Fruit fly (Drosophila melanogaster) whole organism, embryonic: ENCODE measurements around the gene CG13654.

Experiments used
- B-H2 ChIP-seq: fragments of 200-800 bp; sonication (Bioruptor generic); optimal IDR thresholded peaks from 2 replicates; lab custom pipeline; 2018; ENCODE audit warnings: missing biosample characterization, mild to moderate bottlenecking, missing genetic modification characterization
- CG10654 ChIP-seq: fragments of 200-800 bp; sonication (Bioruptor generic); optimal IDR thresholded peaks from 2 replicates; lab custom pipeline; 2016; ENCODE audit warnings: missing biosample characterization, missing genetic modification characterization
- CG11456 ChIP-seq: fragments of 200-800 bp; sonication (Bioruptor generic); IDR thresholded peaks from 3 replicates; pipeline ENCODE4 v1.3.6; 2022; ENCODE audit warnings: missing biosample characterization, missing genetic modification characterization
- CG12391 ChIP-seq: fragments of 200-800 bp; sonication (Bioruptor generic); optimal IDR thresholded peaks from 3 replicates; lab custom pipeline; 2018; ENCODE audit warnings: missing biosample characterization, mild to moderate bottlenecking, missing genetic modification characterization, moderate library complexity
- CG12942 ChIP-seq: fragments of 200-800 bp; sonication (Bioruptor generic); optimal IDR thresholded peaks from 3 replicates; lab custom pipeline; 2016; ENCODE audit warnings: missing biosample characterization, missing genetic modification characterization
- CG14860 ChIP-seq: fragments of 200-800 bp; sonication (Bioruptor generic); IDR thresholded peaks from 3 replicates; pipeline ENCODE4 v1.3.6; 2022; ENCODE audit warnings: missing biosample characterization, missing genetic modification characterization; ENCODE audit not compliant: partially characterized antibody
- CG15479 ChIP-seq: fragments of 200-800 bp; sonication (Bioruptor generic); optimal IDR thresholded peaks from 3 replicates; lab custom pipeline; 2019; ENCODE audit warnings: missing biosample characterization, mild to moderate bottlenecking, missing genetic modification characterization, moderate library complexity
- CG16779 ChIP-seq: fragments of 200-800 bp; sonication (Bioruptor generic); IDR thresholded peaks from 2 replicates; pipeline ENCODE4 v1.3.6; 2022; ENCODE audit warnings: missing biosample characterization, missing genetic modification characterization
- CG2678 ChIP-seq: fragments of 200-800 bp; sonication (Bioruptor generic); optimal IDR thresholded peaks from 3 replicates; lab custom pipeline; 2019; ENCODE audit warnings: missing biosample characterization, mild to moderate bottlenecking, missing genetic modification characterization, moderate library complexity
- CG7556 ChIP-seq: fragments of 200-800 bp; sonication (Bioruptor generic); optimal IDR thresholded peaks from 2 replicates; lab custom pipeline; 2017; ENCODE audit warnings: missing biosample characterization, mild to moderate bottlenecking, missing genetic modification characterization
- CG7786 ChIP-seq: fragments of 200-800 bp; sonication (Bioruptor generic); optimal IDR thresholded peaks from 2 replicates; lab custom pipeline; 2016; ENCODE audit warnings: missing biosample characterization, missing genetic modification characterization
- CG8924 ChIP-seq: fragments of 200-800 bp; optimal IDR thresholded peaks from 3 replicates; lab custom pipeline; 2019; ENCODE audit warnings: missing biosample characterization, mild to moderate bottlenecking, missing genetic modification characterization, moderate library complexity
- CG8944 ChIP-seq: fragments of 200-800 bp; sonication (Bioruptor generic); optimal IDR thresholded peaks from 3 replicates; lab custom pipeline; 2016; ENCODE audit warnings: missing biosample characterization, missing genetic modification characterization
- Dad ChIP-seq: fragments of 200-800 bp; sonication (Bioruptor generic); optimal IDR thresholded peaks from 3 replicates; lab custom pipeline; 2016; ENCODE audit warnings: missing biosample characterization, missing genetic modification characterization
- Drgx ChIP-seq: fragments of 200-800 bp; sonication (Bioruptor generic); IDR thresholded peaks from 2 replicates; pipeline ENCODE4 v1.3.6; 2022; ENCODE audit warnings: missing biosample characterization, missing genetic modification characterization
- Fer3 ChIP-seq: fragments of 200-800 bp; sonication (Bioruptor generic); optimal IDR thresholded peaks from 2 replicates; lab custom pipeline; 2018; ENCODE audit warnings: missing biosample characterization, mild to moderate bottlenecking, missing genetic modification characterization, moderate library complexity
- H15 ChIP-seq: fragments of 200-800 bp; sonication (Bioruptor generic); IDR thresholded peaks from 3 replicates; pipeline ENCODE4 v1.3.6; 2022; ENCODE audit warnings: missing biosample characterization, missing genetic modification characterization
- H2.0 ChIP-seq: fragments of 200-800 bp; sonication (Bioruptor generic); IDR thresholded peaks from 2 replicates; pipeline ENCODE4 v1.3.6; 2022; ENCODE audit warnings: missing biosample characterization, missing genetic modification characterization
- HLH54F ChIP-seq: fragments of 200-800 bp; sonication (Bioruptor generic); optimal IDR thresholded peaks from 3 replicates; lab custom pipeline; 2016; ENCODE audit warnings: missing biosample characterization, missing genetic modification characterization
- Hmx ChIP-seq: fragments of 200-800 bp; sonication (Bioruptor generic); optimal IDR thresholded peaks from 2 replicates; lab custom pipeline; 2016; ENCODE audit warnings: missing biosample characterization, missing genetic modification characterization
- Lhr ChIP-seq: fragments of 200-800 bp; sonication (Bioruptor generic); optimal IDR thresholded peaks from 3 replicates; lab custom pipeline; 2017; ENCODE audit warnings: mild to moderate bottlenecking, missing biosample characterization, missing genetic modification reagents, missing genetic modification characterization
- Lim3 ChIP-seq: fragments of 200-800 bp; sonication (Bioruptor generic); IDR thresholded peaks from 2 replicates; pipeline ENCODE4 v1.3.6; 2022; ENCODE audit warnings: missing biosample characterization, missing genetic modification characterization
- MTF-1 ChIP-seq: fragments of 200-800 bp; sonication (Bioruptor generic); optimal IDR thresholded peaks from 2 replicates; lab custom pipeline; 2018; ENCODE audit warnings: missing biosample characterization, mild to moderate bottlenecking, missing genetic modification characterization, borderline replicate concordance
- Oli ChIP-seq: fragments of 200-800 bp; sonication (Bioruptor generic); optimal IDR thresholded peaks from 2 replicates; lab custom pipeline; 2018; ENCODE audit warnings: missing biosample characterization, mild to moderate bottlenecking, missing genetic modification characterization, moderate library complexity
- Sox102F ChIP-seq: fragments of 200-800 bp; sonication (Bioruptor generic); optimal IDR thresholded peaks from 2 replicates; lab custom pipeline; 2018; ENCODE audit warnings: missing biosample characterization, mild to moderate bottlenecking, missing genetic modification characterization, moderate library complexity
- al ChIP-seq: fragments of 200-800 bp; sonication (Bioruptor generic); IDR thresholded peaks from 2 replicates; pipeline ENCODE4 v1.3.6; 2022; ENCODE audit warnings: missing biosample characterization, missing genetic modification characterization
- bigmax ChIP-seq: fragments of 200-800 bp; sonication (Bioruptor generic); optimal IDR thresholded peaks from 2 replicates; lab custom pipeline; 2018; ENCODE audit warnings: missing biosample characterization, mild to moderate bottlenecking, missing genetic modification characterization
- chm ChIP-seq: fragments of 200-800 bp; sonication (Bioruptor generic); IDR thresholded peaks from 2 replicates; pipeline ENCODE4 v1.3.6; 2022; ENCODE audit warnings: missing biosample characterization, missing genetic modification characterization
- eyg ChIP-seq: fragments of 200-800 bp; sonication (Bioruptor generic); optimal IDR thresholded peaks from 3 replicates; lab custom pipeline; 2016; ENCODE audit warnings: missing biosample characterization, missing genetic modification characterization
- gsb ChIP-seq: fragments of 200-800 bp; sonication (Bioruptor generic); IDR thresholded peaks from 2 replicates; pipeline ENCODE4 v1.3.6; 2022; ENCODE audit warnings: missing biosample characterization, missing genetic modification characterization
- gt ChIP-seq: fragments of 200-800 bp; sonication (Bioruptor generic); IDR thresholded peaks from 2 replicates; pipeline ENCODE4 v1.3.6; 2022; ENCODE audit warnings: missing biosample characterization, missing genetic modification characterization
- kni ChIP-seq: fragments of 200-800 bp; sonication (Bioruptor generic); optimal IDR thresholded peaks from 3 replicates; lab custom pipeline; 2017; ENCODE audit warnings: mild to moderate bottlenecking, missing biosample characterization, missing genetic modification reagents, missing genetic modification characterization
- otp ChIP-seq: fragments of 200-800 bp; sonication (Bioruptor generic); IDR thresholded peaks from 3 replicates; pipeline ENCODE4, ENCODE4 v1.3.6; 2022; ENCODE audit warnings: missing biosample characterization, missing genetic modification characterization
- pb ChIP-seq: fragments of 200-800 bp; sonication (Bioruptor generic); optimal IDR thresholded peaks from 3 replicates; lab custom pipeline; 2016; ENCODE audit warnings: missing biosample characterization, missing genetic modification characterization
- pfk ChIP-seq: fragments of 200-800 bp; sonication (Bioruptor generic); optimal IDR thresholded peaks from 2 replicates; lab custom pipeline; 2018; ENCODE audit warnings: missing biosample characterization, mild to moderate bottlenecking, missing genetic modification characterization, moderate library complexity
- pnt ChIP-seq: fragments of 200-800 bp; sonication (Bioruptor generic); optimal IDR thresholded peaks from 3 replicates; lab custom pipeline; 2016; ENCODE audit warnings: missing biosample characterization, missing genetic modification characterization
- repo ChIP-seq: fragments of 200-800 bp; sonication (Bioruptor generic); optimal IDR thresholded peaks from 2 replicates; lab custom pipeline; 2016; ENCODE audit warnings: missing biosample characterization, missing genetic modification characterization
- sc ChIP-seq, 3 experiments: fragments of >200 bp in 2 of 3; fragments of 200-800 bp in 1 of 3; sonication (Bioruptor generic) in 1 of 3; optimal IDR thresholded peaks; 2 replicates in 2 of 3; 3 replicates in 1 of 3; lab custom pipeline; 2017; ENCODE audit warnings: mild to moderate bottlenecking in 1 of 3, missing biosample characterization in 1 of 3, missing genetic modification characterization in 1 of 3, missing genetic modification reagents in 1 of 3
- sens-2 ChIP-seq: fragments of 200-800 bp; sonication (Bioruptor generic); IDR thresholded peaks from 2 replicates; pipeline ENCODE4 v1.3.6; 2022; ENCODE audit warnings: missing biosample characterization, missing genetic modification characterization
- sug ChIP-seq: fragments of 200-800 bp; optimal IDR thresholded peaks from 2 replicates; lab custom pipeline; 2019; ENCODE audit warnings: missing biosample characterization, mild to moderate bottlenecking, missing genetic modification characterization, moderate library complexity
- usp ChIP-seq: fragments of >200 bp; optimal IDR thresholded peaks from 2 replicates; lab custom pipeline; 2017; ENCODE audit warnings: missing biosample characterization, missing genetic modification characterization
- wek ChIP-seq: fragments of 200-800 bp; sonication (Bioruptor generic); optimal IDR thresholded peaks from 3 replicates; lab custom pipeline; 2018; ENCODE audit warnings: missing biosample characterization, mild to moderate bottlenecking, missing genetic modification characterization, moderate library complexity

The CG13654 gene

dm6 chr3R:25232271-25232989 lies 32.8 kb downstream of the CG13654 start, which contains the start of gene Cad96Cb (continued):
- TF ChIP-seq Hmx (GFP tag; lab: Kevin White, UChicago) (peak; percentile 34), sc (optimal IDR thresholded peaks at IDR 0.05; lab: Kevin White, UChicago) (no peak), sc (GFP tag; optimal IDR thresholded peaks at IDR 0.05; lab: Kevin White, UChicago) (peak; percentile 87), CG11456 (GFP tag; lab: Robert Waterston, UW) (no peak), Dad (GFP tag; lab: Kevin White, UChicago) (peak; percentile 64), CG8924 (tag; lab: Kevin White, UChicago) (peak; percentile 86), eyg (GFP tag; lab: Kevin White, UChicago) (peak; percentile 75), CG12391 (tag; lab: Kevin White, UChicago) (peak; percentile 84), repo (peak; percentile 25), B-H2 (GFP tag; lab: Kevin White, UChicago) (no peak), pfk (no peak), kni (peak; percentile 53), CG15479 (GFP tag; lab: Kevin White, UChicago) (no peak), chm (GFP tag; lab: Robert Waterston, UW) (0 out of 2 replicates have a peak, but pooled peaks have one; percentile 10), gt (no peak; the same call in 1 of the 2 replicates), CG8944 (GFP tag; lab: Kevin White, UChicago) (peak; percentile 75), Lhr (GFP tag; lab: Kevin White, UChicago) (peak; percentile 68), CG16779 (no peak), bigmax (GFP tag; lab: Kevin White, UChicago) (no peak), CG10654 (GFP tag; lab: Kevin White, UChicago) (peak; percentile 67), gsb (GFP tag; lab: Robert Waterston, UW) (no peak), pb (GFP tag; lab: Kevin White, UChicago) (peak; percentile 78), usp (GFP tag; lab: Kevin White, UChicago) (no peak), CG12942 (GFP tag; lab: Kevin White, UChicago) (peak; percentile 53), CG7786 (GFP tag; lab: Kevin White, UChicago) (peak; percentile 56), al (GFP tag; lab: Robert Waterston, UW) (no peak), CG2678 (tag; lab: Kevin White, UChicago) (peak; percentile 90), CG7556 (GFP tag; lab: Kevin White, UChicago) (peak; percentile 95), CG14860 (no peak), HLH54F (GFP tag; lab: Kevin White, UChicago) (peak; percentile 61), Sox102F (GFP tag; lab: Kevin White, UChicago) (peak; percentile 86), sens-2 (GFP tag; lab: Robert Waterston, UW) (no peak), Lim3 (GFP tag; lab: Robert Waterston, UW) (no peak), Drgx (GFP tag; lab: Robert Waterston, UW) (peak; percentile 78; the same call in 1 of the 2 replicates), pnt (GFP tag; lab: Kevin White, UChicago) (peak; percentile 74), sug (tag; lab: Kevin White, UChicago) (no peak), wek (GFP tag; lab: Kevin White, UChicago) (peak; percentile 35), Oli (peak; percentile 90), H15 (GFP tag; lab: Robert Waterston, UW) (peak; percentile 64; the same call in 1 of the 3 replicates), Fer3 (peak; percentile 53), otp (GFP tag; lab: Robert Waterston, UW) (peak; percentile 38; the same call in 1 of the 3 replicates), MTF-1 (GFP tag; lab: Kevin White, UChicago) (no peak), H2.0 (peak; percentile 38; the same call in 1 of the 2 replicates)
- TF ChIP-seq, all 482 proteins: peak for 328
